Fruit fly (Drosophila melanogaster) whole organism, embryonic: ENCODE results near the gene Cchl.

Source experiments
- Atf3 ChIP-seq: fragments of 200-800 bp; sonication (Bioruptor generic); optimal IDR thresholded peaks from 3 replicates; lab custom pipeline; 2016; ENCODE audit warnings: missing biosample characterization, missing genetic modification characterization
- CG17328 ChIP-seq: fragments of 200-800 bp; sonication (Bioruptor generic); IDR thresholded peaks from 2 replicates; pipeline ENCODE4 v1.3.6; 2022; ENCODE audit warnings: missing biosample characterization, missing genetic modification characterization
- CG2116 ChIP-seq: fragments of 200-800 bp; sonication (Bioruptor generic); optimal IDR thresholded peaks from 3 replicates; lab custom pipeline; 2018; ENCODE audit warnings: missing biosample characterization, mild to moderate bottlenecking, missing genetic modification characterization
- CG8089 ChIP-seq: fragments of 200-800 bp; sonication (Bioruptor generic); optimal IDR thresholded peaks from 3 replicates; lab custom pipeline; 2016; ENCODE audit warnings: missing biosample characterization, missing genetic modification characterization
- E2f1 ChIP-seq: fragments of 200-800 bp; sonication (Bioruptor generic); IDR thresholded peaks from 2 replicates; pipeline ENCODE4 v1.3.6; 2022; ENCODE audit warnings: missing biosample characterization, missing genetic modification characterization
- ash1 ChIP-seq: fragments of 200-800 bp; sonication (Bioruptor generic); optimal IDR thresholded peaks from 2 replicates; lab custom pipeline; 2018; ENCODE audit warnings: missing biosample characterization, mild to moderate bottlenecking, missing genetic modification characterization
- cas ChIP-seq: fragments of 200-800 bp; sonication (Bioruptor generic); IDR thresholded peaks from 2 replicates; pipeline ENCODE4 v1.3.6; 2022; ENCODE audit warnings: missing biosample characterization, missing genetic modification characterization
- crp ChIP-seq, 2 experiments: fragments of 200-800 bp; sonication (Bioruptor generic); optimal IDR thresholded peaks; 2 replicates in 1 of 2; 3 replicates in 1 of 2; lab custom pipeline; 2017; ENCODE audit warnings: missing biosample characterization in 2 of 2, missing genetic modification characterization in 2 of 2, mild to moderate bottlenecking in 1 of 2, moderate library complexity in 1 of 2
- fru ChIP-seq: fragments of >200 bp; optimal IDR thresholded peaks from 2 replicates; lab custom pipeline; 2017
- onecut ChIP-seq: fragments of 200-800 bp; sonication (Bioruptor generic); IDR thresholded peaks from 2 replicates; pipeline ENCODE4 v1.3.6; 2022; ENCODE audit warnings: missing biosample characterization, missing genetic modification characterization
- pan ChIP-seq, 4 experiments: fragments of >200 bp in 3 of 4; fragments of 200-800 bp in 1 of 4; sonication (Bioruptor generic) in 1 of 4; optimal IDR thresholded peaks in 3 of 4; IDR thresholded peaks in 1 of 4; 2 replicates each; pipeline versions ENCODE4 v1.3.6 to Lab custom; 2017 to 2022; ENCODE audit warnings: missing biosample characterization in 2 of 4, missing genetic modification characterization in 2 of 4, mixed read lengths in 1 of 4
- sr ChIP-seq: fragments of 200-800 bp; sonication (Bioruptor generic); IDR thresholded peaks from 3 replicates; pipeline ENCODE4 v1.3.6; 2022; ENCODE audit warnings: missing biosample characterization, missing genetic modification characterization

dm6 chr3R:22025320-22025719 is 2.0 kb downstream of the Cchl start, which contains the start of gene CG6028:
- TF ChIP-seq cas (GFP tag; lab: Robert Waterston, UW) (no peak), CG2116 (GFP tag; lab: Kevin White, UChicago) (no peak), pan (optimal IDR thresholded peaks at IDR 0.05; lab: Kevin White, UChicago) (no peak), pan (GFP tag; optimal IDR thresholded peaks at IDR 0.05 in 1 of 2, IDR thresholded peaks at IDR 0.05 in 1 of 2) (peak in 1 of 2 experiments; percentile 16), fru (lab: Kevin White, UChicago) (no peak), CG8089 (GFP tag; lab: Kevin White, UChicago) (no peak), ash1 (no peak), Atf3 (GFP tag; lab: Kevin White, UChicago) (no peak), CG17328 (peak; percentile 45; the same call in 1 of the 2 replicates), sr (GFP tag; lab: Robert Waterston, UW) (no peak), onecut (GFP tag; lab: Robert Waterston, UW) (no peak), crp (GFP tag; optimal IDR thresholded peaks at IDR 0.05; lab: Kevin White, UChicago) (peak in 1 of 2 experiments; percentile 13), E2f1 (GFP tag; lab: Robert Waterston, UW) (no peak)
